Worm (Caenorhabditis elegans) whole organism, L1 larva: ENCODE results near the gene irld-30.

Experiments used
- C34B4.2 ChIP-seq: sonication (generic microtip); optimal IDR thresholded peaks from 2 replicates; lab custom pipeline; 2017; ENCODE audit warnings: mild to moderate bottlenecking, missing genetic modification characterization, missing compliant biosample characterization
- F16B12.6 ChIP-seq: fragments of 150-350 bp; optimal IDR thresholded peaks from 2 replicates; lab custom pipeline; 2014; ENCODE audit warnings: missing biosample characterization, missing genetic modification characterization
- aha-1 ChIP-seq: fragments of 150-350 bp; optimal IDR thresholded peaks from 2 replicates; lab custom pipeline; 2014; ENCODE audit warnings: missing biosample characterization, missing genetic modification characterization
- ama-1 ChIP-seq: fragments of 150-350 bp; optimal IDR thresholded peaks from 2 replicates; lab custom pipeline; 2014
- efl-3 ChIP-seq: fragments of 200-800 bp; sonication (Bioruptor generic); optimal IDR thresholded peaks from 2 replicates; lab custom pipeline; 2018; ENCODE audit warnings: mild to moderate bottlenecking, missing genetic modification characterization, missing compliant biosample characterization
- egl-13 ChIP-seq: sonication (generic microtip); optimal IDR thresholded peaks from 2 replicates; lab custom pipeline; 2016; ENCODE audit warnings: missing genotype, missing genetic modification reagents, missing genetic modification characterization, missing compliant biosample characterization
- ets-5 ChIP-seq: fragments of 200-800 bp; sonication (Bioruptor generic); IDR thresholded peaks from 2 replicates; pipeline ENCODE4 v1.3.6; 2022; ENCODE audit warnings: missing genetic modification characterization, missing compliant biosample characterization
- lin-15B ChIP-seq: fragments of 150-350 bp; sonication (generic microtip); optimal IDR thresholded peaks from 3 replicates; lab custom pipeline; 2014; ENCODE audit warnings: missing biosample characterization, missing genetic modification characterization
- lin-39 ChIP-seq: fragments of 150-350 bp; optimal IDR thresholded peaks from 2 replicates; lab custom pipeline; 2014; ENCODE audit warnings: missing biosample characterization, missing genetic modification reagents, missing genetic modification characterization
- nhr-19 ChIP-seq: fragments of 200-800 bp; sonication (Bioruptor generic); conservative IDR thresholded peaks from 2 replicates; pipeline ENCODE4 v1.3.6; 2022; ENCODE audit warnings: missing genetic modification characterization, missing compliant biosample characterization
- nhr-237 ChIP-seq: fragments of 150-350 bp; optimal IDR thresholded peaks from 2 replicates; lab custom pipeline; 2014; ENCODE audit warnings: missing biosample characterization, missing genetic modification characterization
- nhr-47 ChIP-seq: sonication (generic microtip); optimal IDR thresholded peaks from 2 replicates; lab custom pipeline; 2016; ENCODE audit warnings: mild to moderate bottlenecking, missing genetic modification characterization, moderate library complexity, missing compliant biosample characterization
- nhr-71 ChIP-seq: sonication (generic microtip); optimal IDR thresholded peaks from 2 replicates; lab custom pipeline; 2016; ENCODE audit warnings: mild to moderate bottlenecking, missing genetic modification characterization, moderate library complexity, missing compliant biosample characterization
- nhr-90 ChIP-seq: sonication (generic microtip); optimal IDR thresholded peaks from 2 replicates; lab custom pipeline; 2016; ENCODE audit warnings: mild to moderate bottlenecking, missing genetic modification characterization, missing compliant biosample characterization; ENCODE audit not compliant: poor library complexity
- pag-3 ChIP-seq: sonication (generic microtip); optimal IDR thresholded peaks from 2 replicates; lab custom pipeline; 2017; ENCODE audit warnings: missing genetic modification characterization, mild to moderate bottlenecking, missing compliant biosample characterization, antibody characterized with exemption, borderline replicate concordance; ENCODE audit not compliant: insufficient read depth
- skn-1 ChIP-seq: fragments of 150-350 bp; optimal IDR thresholded peaks from 2 replicates; lab custom pipeline; 2014; ENCODE audit warnings: missing biosample characterization, missing genetic modification characterization
- snu-23 ChIP-seq: sonication (generic microtip); optimal IDR thresholded peaks from 2 replicates; lab custom pipeline; 2016; ENCODE audit warnings: missing genetic modification characterization, missing compliant biosample characterization
- unc-30 ChIP-seq: sonication (generic microtip); optimal IDR thresholded peaks from 2 replicates; lab custom pipeline; 2017; ENCODE audit warnings: missing biosample characterization, missing genetic modification characterization
- xbp-1 ChIP-seq: sonication (generic microtip); optimal IDR thresholded peaks from 2 replicates; lab custom pipeline; 2016; ENCODE audit warnings: missing genetic modification characterization, missing compliant biosample characterization

Gene irld-30

DNA sequence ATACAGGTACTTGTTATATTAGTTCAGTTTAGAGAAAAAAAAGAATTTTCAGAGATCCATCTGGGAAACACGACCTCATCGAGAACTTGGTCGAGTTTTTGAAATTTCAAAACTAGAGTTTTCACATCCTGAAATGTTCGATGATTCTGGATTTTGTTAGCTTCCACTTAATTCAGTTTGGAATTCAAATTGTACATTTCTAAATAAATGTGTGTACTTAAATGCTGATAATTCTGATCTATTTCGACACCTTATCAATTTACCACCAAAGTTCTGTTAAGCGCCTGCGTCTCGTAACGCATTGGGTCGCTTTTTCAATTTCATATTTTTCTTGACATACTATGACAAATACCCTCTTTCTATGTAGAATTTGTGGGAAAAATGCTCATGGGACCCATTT is 46.6 kb downstream of the irld-30 start, which contains the start of gene nhr-226 (continued):
- TF ChIP-seq skn-1 = no peak

DNA sequence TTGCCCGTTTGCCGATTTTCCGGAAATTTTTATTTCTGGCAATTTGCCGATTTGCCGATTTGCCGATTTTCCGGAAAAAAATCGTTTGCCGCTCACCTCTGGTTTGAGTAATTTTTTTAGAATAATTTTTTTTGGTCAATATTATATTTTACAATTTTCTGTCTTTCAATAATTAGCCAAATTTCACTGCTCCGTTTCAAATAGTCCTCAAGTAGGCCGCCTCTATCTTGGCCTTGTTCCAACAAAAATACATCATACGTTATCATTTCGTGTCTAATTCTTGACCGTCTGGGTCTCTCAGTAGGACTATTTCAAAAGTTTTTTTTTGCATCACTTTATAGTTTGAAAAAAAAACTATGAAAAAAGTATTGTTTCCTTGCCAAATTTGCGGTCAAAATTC is 48.9 kb downstream of the irld-30 start, which contains the start of gene nhr-115:
nhr-115 (plus strand) TSS at position 301 of the 400 bp plus-strand sequence.
- TF ChIP-seq ets-5 (GFP tag; lab: Robert Waterston, UW) (no peak), ama-1 (lab: Kevin White, UChicago) (no peak), lin-39 (no peak), egl-13 (tag; lab: Kevin White, UChicago) (no peak), lin-15B (tag; lab: Kevin White, UChicago) (no peak), nhr-71 (tag; lab: Kevin White, UChicago) (no peak)

DNA sequence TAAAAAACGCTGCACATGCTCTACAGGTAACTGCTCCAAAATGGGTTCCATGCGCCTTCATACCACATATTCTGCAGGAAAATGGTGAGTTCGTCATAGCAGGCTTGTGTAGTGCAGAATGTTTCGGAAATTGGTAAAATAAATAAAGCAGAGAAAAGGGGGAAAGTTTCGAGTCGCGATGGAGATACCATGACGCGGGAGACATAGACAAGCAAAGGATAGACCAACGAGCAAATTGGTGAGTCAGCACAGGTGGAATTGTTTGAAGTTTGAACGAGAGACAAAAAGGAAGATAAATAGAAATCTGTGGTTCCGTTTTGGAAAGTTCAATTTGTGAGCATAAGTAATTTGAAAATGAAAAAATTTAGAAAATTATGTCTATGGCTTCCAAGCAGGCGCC is 50.9 kb downstream of the irld-30 start, which contains the start of gene nhr-225:
nhr-225 (minus strand) TSS at position 146 of the 400 bp plus-strand sequence.
- TF ChIP-seq efl-3 (GFP tag; lab: Kevin White, UChicago) = no peak
- TF ChIP-seq xbp-1 (tag; lab: Kevin White, UChicago) = no peak
- no peak for TF ChIP-seq nhr-19
- TF ChIP-seq nhr-237 = no peak
- no peak for TF ChIP-seq nhr-90 (tag; lab: Kevin White, UChicago)
- no peak for TF ChIP-seq unc-30 (tag; lab: Kevin White, UChicago)
- TF ChIP-seq snu-23 (GFP tag; lab: Kevin White, UChicago) = no peak
- no peak for TF ChIP-seq aha-1 (tag; lab: Kevin White, UChicago)
- no peak for TF ChIP-seq pag-3
- no peak for TF ChIP-seq nhr-47
- no peak for TF ChIP-seq F16B12.6 (tag; lab: Kevin White, UChicago)
- no peak for TF ChIP-seq C34B4.2 (tag; lab: Kevin White, UChicago)
- TF ChIP-seq skn-1 = no peak
